Worm (Caenorhabditis elegans) whole organism, L2 larva: ENCODE results near the gene dop-1.

Experiments
- C34F6.9 ChIP-seq: fragments of 150-350 bp; optimal IDR thresholded peaks from 2 replicates; lab custom pipeline; 2014; ENCODE audit warnings: missing biosample characterization, missing genetic modification characterization
- F13H6.1 ChIP-seq: sonication (generic microtip); optimal IDR thresholded peaks from 2 replicates; lab custom pipeline; 2016; ENCODE audit warnings: missing genetic modification characterization, missing compliant biosample characterization
- R02D3.7 ChIP-seq: fragments of 150-350 bp; optimal IDR thresholded peaks from 2 replicates; lab custom pipeline; 2014; ENCODE audit warnings: missing biosample characterization, missing genetic modification characterization
- ZK546.5 ChIP-seq: sonication (generic microtip); optimal IDR thresholded peaks from 2 replicates; lab custom pipeline; 2017; ENCODE audit warnings: missing biosample characterization, missing genetic modification characterization
- alr-1 ChIP-seq: fragments of 150-350 bp; optimal IDR thresholded peaks from 2 replicates; lab custom pipeline; 2014; ENCODE audit warnings: missing biosample characterization, missing genetic modification characterization
- ama-1 ChIP-seq: fragments of 150-350 bp; optimal IDR thresholded peaks from 2 replicates; lab custom pipeline; 2018; ENCODE audit warnings: inconsistent platforms
- blmp-1 ChIP-seq: sonication (generic microtip); optimal IDR thresholded peaks from 2 replicates; lab custom pipeline; 2017; ENCODE audit warnings: missing genetic modification characterization, mild to moderate bottlenecking, missing compliant biosample characterization, antibody characterized with exemption, moderate library complexity; ENCODE audit not compliant: insufficient read depth
- ceh-16 ChIP-seq: fragments of 150-350 bp; optimal IDR thresholded peaks from 2 replicates; lab custom pipeline; 2014; ENCODE audit warnings: missing biosample characterization, missing genetic modification characterization
- ceh-82 ChIP-seq: fragments of 150-350 bp; optimal IDR thresholded peaks from 2 replicates; lab custom pipeline; 2014; ENCODE audit warnings: missing biosample characterization, missing genetic modification characterization
- crh-2 ChIP-seq: sonication (generic microtip); optimal IDR thresholded peaks from 2 replicates; lab custom pipeline; 2017; ENCODE audit warnings: missing biosample characterization, missing genetic modification characterization
- egl-27 ChIP-seq: sonication (generic microtip); optimal IDR thresholded peaks from 3 replicates; lab custom pipeline; 2017; ENCODE audit warnings: missing biosample characterization, missing genetic modification reagents, missing genetic modification characterization
- elt-1 ChIP-seq: fragments of 150-350 bp; optimal IDR thresholded peaks from 2 replicates; lab custom pipeline; 2014; ENCODE audit warnings: missing biosample characterization, missing genetic modification characterization
- elt-3 ChIP-seq: sonication (generic microtip); optimal IDR thresholded peaks from 2 replicates; lab custom pipeline; 2017; ENCODE audit warnings: missing biosample characterization, missing genetic modification characterization
- fos-1 ChIP-seq: fragments of 150-350 bp; optimal IDR thresholded peaks from 2 replicates; lab custom pipeline; 2014; ENCODE audit warnings: missing biosample characterization, missing genetic modification characterization
- gmeb-1 ChIP-seq: fragments of 150-350 bp; optimal IDR thresholded peaks from 2 replicates; lab custom pipeline; 2014; ENCODE audit warnings: missing biosample characterization, missing genetic modification characterization
- lin-11 ChIP-seq: fragments of 150-350 bp; sonication (generic microtip); optimal IDR thresholded peaks from 2 replicates; lab custom pipeline; 2014; ENCODE audit warnings: missing biosample characterization, missing genetic modification characterization, inconsistent platforms, mixed read lengths
- lin-13 ChIP-seq: fragments of 150-350 bp; optimal IDR thresholded peaks from 2 replicates; lab custom pipeline; 2014; ENCODE audit warnings: missing biosample characterization, missing genetic modification reagents, missing genetic modification characterization
- lsy-2 ChIP-seq, 2 experiments: fragments of 150-350 bp in 1 of 2; sonication (generic microtip) in 1 of 2; optimal IDR thresholded peaks; 2 replicates each; lab custom pipeline; 2014 to 2017; ENCODE audit warnings: missing biosample characterization in 2 of 2, missing genetic modification characterization in 2 of 2
- mab-5 ChIP-seq: fragments of 150-350 bp; optimal IDR thresholded peaks from 2 replicates; lab custom pipeline; 2014; ENCODE audit warnings: missing biosample characterization, missing genetic modification characterization
- mdl-1 ChIP-seq, 2 experiments: fragments of 150-350 bp in 1 of 2; sonication (generic microtip) in 1 of 2; optimal IDR thresholded peaks; 2 replicates each; lab custom pipeline; 2017; ENCODE audit warnings: missing biosample characterization in 2 of 2, missing genetic modification characterization in 2 of 2
- nhr-10 ChIP-seq: sonication (generic microtip); optimal IDR thresholded peaks from 2 replicates; lab custom pipeline; 2017; ENCODE audit warnings: missing biosample characterization, missing genetic modification characterization
- nhr-12 ChIP-seq: fragments of 150-350 bp; optimal IDR thresholded peaks from 2 replicates; lab custom pipeline; 2014; ENCODE audit warnings: missing biosample characterization, missing genetic modification characterization
- nhr-129 ChIP-seq: fragments of 150-350 bp; optimal IDR thresholded peaks from 2 replicates; lab custom pipeline; 2014; ENCODE audit warnings: missing biosample characterization, missing genetic modification characterization
- nhr-21 ChIP-seq: fragments of 150-350 bp; optimal IDR thresholded peaks from 2 replicates; lab custom pipeline; 2014; ENCODE audit warnings: missing biosample characterization, missing genetic modification characterization
- nhr-23 ChIP-seq: fragments of 150-350 bp; optimal IDR thresholded peaks from 2 replicates; lab custom pipeline; 2014; ENCODE audit warnings: missing biosample characterization, missing genetic modification reagents, missing genetic modification characterization
- nhr-237 ChIP-seq: fragments of 150-350 bp; optimal IDR thresholded peaks from 2 replicates; lab custom pipeline; 2014; ENCODE audit warnings: missing biosample characterization, missing genetic modification characterization
- nhr-25 ChIP-seq: fragments of 150-350 bp; sonication (generic microtip); optimal IDR thresholded peaks from 3 replicates; lab custom pipeline; 2014; ENCODE audit warnings: missing biosample characterization, missing genetic modification characterization
- nhr-6 ChIP-seq: fragments of 150-350 bp; optimal IDR thresholded peaks from 2 replicates; lab custom pipeline; 2014; ENCODE audit warnings: missing biosample characterization, missing genetic modification characterization
- sem-4 ChIP-seq: fragments of 150-350 bp; optimal IDR thresholded peaks from 2 replicates; lab custom pipeline; 2014; ENCODE audit warnings: missing biosample characterization, missing genetic modification reagents, missing genetic modification characterization
- skn-1 ChIP-seq: sonication (generic microtip); optimal IDR thresholded peaks from 2 replicates; lab custom pipeline; 2017; ENCODE audit warnings: missing biosample characterization, missing genetic modification characterization
- sma-9 ChIP-seq, 2 experiments: fragments of 150-350 bp in 1 of 2; sonication (generic microtip) in 1 of 2; optimal IDR thresholded peaks; 2 replicates each; lab custom pipeline; 2014 to 2016; ENCODE audit warnings: missing genetic modification characterization in 2 of 2, mild to moderate bottlenecking in 1 of 2, missing biosample characterization in 1 of 2, missing compliant biosample characterization in 1 of 2, missing genetic modification reagents in 1 of 2, moderate library complexity in 1 of 2
- snpc-4 ChIP-seq: fragments of 150-350 bp; optimal IDR thresholded peaks from 2 replicates; lab custom pipeline; 2014; ENCODE audit warnings: missing biosample characterization, missing genetic modification characterization
- unc-39 ChIP-seq: fragments of 150-350 bp; optimal IDR thresholded peaks from 2 replicates; lab custom pipeline; 2014; ENCODE audit warnings: missing biosample characterization, missing genetic modification characterization
- unc-55 ChIP-seq: fragments of 150-350 bp; sonication (generic microtip); optimal IDR thresholded peaks from 3 replicates; lab custom pipeline; 2014; ENCODE audit warnings: missing biosample characterization, missing genetic modification reagents, missing genetic modification characterization
- unc-62 ChIP-seq: fragments of 150-350 bp; optimal IDR thresholded peaks from 2 replicates; lab custom pipeline; 2014; ENCODE audit warnings: missing biosample characterization, missing genetic modification reagents, missing genetic modification characterization
- zag-1 ChIP-seq: fragments of 150-350 bp; optimal IDR thresholded peaks from 2 replicates; lab custom pipeline; 2014; ENCODE audit warnings: missing biosample characterization, missing genetic modification characterization
- ztf-1 ChIP-seq: fragments of 200-800 bp; sonication (Bioruptor generic); conservative IDR thresholded peaks from 2 replicates; pipeline ENCODE4 v1.3.6; 2022; ENCODE audit warnings: missing genetic modification characterization, missing compliant biosample characterization
- ztf-11 ChIP-seq: sonication (generic microtip); optimal IDR thresholded peaks from 2 replicates; lab custom pipeline; 2017; ENCODE audit warnings: missing biosample characterization, missing genetic modification characterization
- ztf-4 ChIP-seq: fragments of 150-350 bp; optimal IDR thresholded peaks from 2 replicates; lab custom pipeline; 2014; ENCODE audit warnings: missing biosample characterization, missing genetic modification characterization

The dop-1 gene

DNA sequence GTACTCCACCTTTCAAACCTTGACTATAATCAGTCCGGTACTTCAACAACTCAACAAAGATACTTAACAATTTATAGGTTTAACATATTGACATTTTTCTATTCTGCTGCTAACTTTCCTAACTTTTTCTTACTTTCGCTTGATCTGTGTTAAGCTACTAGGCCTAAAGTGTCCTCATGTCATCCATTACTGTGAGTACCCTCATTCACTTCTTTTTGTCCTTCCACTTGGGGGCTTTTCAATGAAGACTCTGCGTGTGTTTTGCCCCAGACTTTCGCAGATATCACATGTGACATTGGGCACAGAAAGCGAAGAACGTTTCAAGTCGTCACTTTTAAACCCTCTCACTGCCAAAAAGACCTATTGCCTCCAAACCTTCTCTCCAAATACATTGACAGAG, 13.9 kb downstream of the dop-1 start:
- TF ChIP-seq nhr-10 (no peak), mdl-1 (tag; optimal IDR thresholded peaks at IDR 0.05; lab: Kevin White, UChicago) (peak in 1 of 2 experiments; percentile 24), elt-1 (tag; lab: Kevin White, UChicago) (no peak), sma-9 (GFP tag; optimal IDR thresholded peaks at IDR 0.05; lab: Kevin White, UChicago) (peak; percentile 19), sma-9 (tag; optimal IDR thresholded peaks at IDR 0.05; lab: Kevin White, UChicago) (no peak), mab-5 (tag; lab: Kevin White, UChicago) (peak; percentile 44), alr-1 (tag; lab: Kevin White, UChicago) (no peak), zag-1 (tag; lab: Kevin White, UChicago) (peak; percentile 8), ZK546.5 (no peak), C34F6.9 (no peak), unc-55 (GFP tag; lab: Kevin White, UChicago) (peak; percentile 9)
- TF ChIP-seq, all 48 proteins: peak for 5

- TF ChIP-seq nhr-25 (tag; lab: Kevin White, UChicago) (no peak), unc-55 (GFP tag; lab: Kevin White, UChicago) (peak; percentile 31)
Measured at ce11 chrX:4402854-4403253, 15.8 kb downstream of the dop-1 start, which contains the start of gene D1079.1. Gene D1079.1 (plus strand): TSS chrX:4403154.

DNA sequence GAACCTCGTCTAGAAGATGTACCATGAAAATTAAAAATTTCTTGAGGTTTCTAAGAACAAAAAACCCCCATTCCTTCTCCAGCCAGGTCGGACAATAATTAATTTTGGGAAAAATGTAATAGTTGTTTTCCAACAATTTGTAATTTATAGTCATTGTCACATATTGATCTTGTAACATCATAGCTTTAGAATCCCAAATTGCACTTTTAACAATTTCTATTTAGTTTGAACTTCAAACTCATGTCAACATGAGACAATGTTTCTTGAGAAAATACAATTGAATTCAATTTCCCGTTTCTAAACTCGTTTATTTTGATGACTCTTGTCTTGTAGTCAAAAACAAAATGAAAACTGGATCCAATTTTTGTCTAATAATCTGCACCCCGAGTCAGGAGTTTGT, 18.4 kb downstream of the dop-1 start:
- TF ChIP-seq ztf-11 (tag; lab: Kevin White, UChicago): no peak
- no peak for TF ChIP-seq R02D3.7 (tag; lab: Kevin White, UChicago)
- TF ChIP-seq nhr-6 (tag; lab: Kevin White, UChicago): no peak
- no peak for TF ChIP-seq lin-11 (tag; lab: Kevin White, UChicago)
- no peak for TF ChIP-seq lsy-2 (tag; optimal IDR thresholded peaks at IDR 0.05; lab: Kevin White, UChicago)

DNA sequence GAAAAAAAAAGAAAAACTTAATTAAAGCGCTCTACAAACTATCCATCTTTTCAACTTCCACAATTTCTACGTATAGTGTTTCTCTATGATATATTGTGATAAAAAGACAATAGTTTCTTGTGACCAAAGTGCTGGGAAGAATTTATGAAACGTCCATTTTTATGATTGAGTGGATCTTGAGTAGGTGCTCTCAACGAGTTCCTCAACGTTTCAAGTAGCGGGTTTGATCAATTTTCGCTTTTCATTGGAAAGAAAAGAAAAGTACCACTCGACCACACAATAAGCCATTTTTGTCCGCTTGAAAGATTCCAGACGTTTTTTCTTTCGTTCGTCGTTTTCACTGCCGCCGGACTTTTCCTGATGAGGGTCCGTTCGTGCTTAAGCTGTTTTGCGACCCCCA, 21.2 kb downstream of the dop-1 start:
- TF ChIP-seq nhr-129 (tag; lab: Kevin White, UChicago): no peak
- TF ChIP-seq R02D3.7 (tag; lab: Kevin White, UChicago): no peak
- no peak for TF ChIP-seq nhr-10
- TF ChIP-seq ztf-11 (tag; lab: Kevin White, UChicago): no peak
- TF ChIP-seq mab-5 (tag; lab: Kevin White, UChicago): no peak
- TF ChIP-seq ztf-1 (GFP tag; lab: Robert Waterston, UW): no peak
- TF ChIP-seq sem-4 (tag; lab: Kevin White, UChicago): no peak
- TF ChIP-seq mdl-1 (tag; optimal IDR thresholded peaks at IDR 0.05; lab: Kevin White, UChicago): no peak
- no peak for TF ChIP-seq ztf-4
- TF ChIP-seq snpc-4: no peak
- TF ChIP-seq ZK546.5: no peak
- no peak for TF ChIP-seq lin-13
- TF ChIP-seq ceh-82 (tag; lab: Kevin White, UChicago): no peak

DNA sequence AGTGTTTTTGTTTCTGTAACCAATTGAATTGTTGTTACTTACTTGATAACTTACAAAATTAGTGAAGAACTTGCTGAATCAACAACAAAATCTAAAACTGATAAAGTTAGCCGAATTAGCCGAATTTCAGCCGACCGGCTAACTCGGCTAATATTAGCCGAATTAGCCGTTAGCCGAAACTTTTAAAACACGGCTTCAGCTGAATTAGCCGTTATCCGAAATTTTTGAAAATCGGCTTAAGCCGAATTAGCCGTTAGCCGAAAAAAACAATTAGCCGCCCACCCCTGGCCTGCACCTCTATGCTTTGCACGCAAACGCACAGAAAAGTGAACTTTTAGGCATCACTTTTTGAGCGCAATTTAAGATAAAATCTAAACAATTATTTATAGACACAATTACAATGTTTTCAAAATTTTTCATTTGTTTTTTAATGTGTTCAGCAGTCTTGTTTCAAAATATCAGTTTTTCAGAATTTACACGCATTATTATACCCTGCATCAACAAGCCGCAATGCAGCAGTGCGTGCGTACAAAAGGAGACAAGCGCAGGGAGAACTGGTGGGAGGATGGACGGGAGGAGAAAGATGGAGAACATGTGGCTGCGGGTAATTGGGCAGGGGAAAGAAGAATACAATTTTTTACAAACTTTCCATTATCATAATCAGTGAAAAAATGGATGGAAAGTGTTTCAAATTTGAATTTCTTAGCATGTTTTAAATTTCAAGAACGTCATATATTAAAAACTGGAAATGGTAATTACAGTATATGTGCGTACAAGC, 23.4 kb downstream of the dop-1 start:
- TF ChIP-seq nhr-12 (tag; lab: Kevin White, UChicago) (no peak), blmp-1 (tag; lab: Kevin White, UChicago) (no peak), F13H6.1 (tag; lab: Kevin White, UChicago) (peak; percentile 79), nhr-21 (tag; lab: Kevin White, UChicago) (peak; percentile 85), unc-39 (tag; lab: Kevin White, UChicago) (no peak), crh-2 (peak; percentile 89), nhr-25 (tag; lab: Kevin White, UChicago) (peak; percentile 78), nhr-6 (tag; lab: Kevin White, UChicago) (peak; percentile 49), lsy-2 (tag; optimal IDR thresholded peaks at IDR 0.05; lab: Kevin White, UChicago) (peak; percentile 59 to 77), C34F6.9 (peak; percentile 46), nhr-129 (tag; lab: Kevin White, UChicago) (peak; percentile 82), nhr-10 (no peak), lin-13 (peak; percentile 60), zag-1 (tag; lab: Kevin White, UChicago) (no peak), ztf-11 (tag; lab: Kevin White, UChicago) (no peak), elt-1 (tag; lab: Kevin White, UChicago) (no peak), ceh-82 (tag; lab: Kevin White, UChicago) (peak; percentile 63), lin-11 (tag; lab: Kevin White, UChicago) (no peak), fos-1 (tag; lab: Kevin White, UChicago) (peak; percentile 64), mdl-1 (tag; optimal IDR thresholded peaks at IDR 0.05; lab: Kevin White, UChicago) (no peak), R02D3.7 (tag; lab: Kevin White, UChicago) (no peak), unc-62 (no peak), ZK546.5 (no peak), nhr-23 (tag; lab: Kevin White, UChicago) (no peak), ama-1 (lab: Kevin White, UChicago) (no peak), egl-27 (tag; lab: Kevin White, UChicago) (peak; percentile 63), unc-55 (GFP tag; lab: Kevin White, UChicago) (peak; percentile 77), sma-9 (GFP tag; optimal IDR thresholded peaks at IDR 0.05; lab: Kevin White, UChicago) (peak; percentile 47), sma-9 (tag; optimal IDR thresholded peaks at IDR 0.05; lab: Kevin White, UChicago) (no peak), ceh-16 (tag; lab: Kevin White, UChicago) (no peak), skn-1 (tag; lab: Kevin White, UChicago) (no peak), nhr-237 (no peak), snpc-4 (peak; percentile 41), elt-3 (no peak), ztf-1 (GFP tag; lab: Robert Waterston, UW) (no peak), gmeb-1 (peak; percentile 82), mab-5 (tag; lab: Kevin White, UChicago) (peak; percentile 70), ztf-4 (no peak)
